Worm (Caenorhabditis elegans) whole organism, L1 larva: ENCODE measurements around the gene F09F9.3.

Source experiments
- C04F5.9 ChIP-seq: sonication (generic microtip); optimal IDR thresholded peaks from 2 replicates; lab custom pipeline; 2016; ENCODE audit warnings: missing genetic modification characterization, missing compliant biosample characterization
- C34B4.2 ChIP-seq: sonication (generic microtip); optimal IDR thresholded peaks from 2 replicates; lab custom pipeline; 2017; ENCODE audit warnings: mild to moderate bottlenecking, missing genetic modification characterization, missing compliant biosample characterization
- aha-1 ChIP-seq: fragments of 150-350 bp; optimal IDR thresholded peaks from 2 replicates; lab custom pipeline; 2014; ENCODE audit warnings: missing biosample characterization, missing genetic modification characterization
- ama-1 ChIP-seq: fragments of 150-350 bp; optimal IDR thresholded peaks from 2 replicates; lab custom pipeline; 2014
- blmp-1 ChIP-seq: fragments of 150-350 bp; optimal IDR thresholded peaks from 2 replicates; lab custom pipeline; 2014; ENCODE audit warnings: missing biosample characterization, missing genetic modification characterization
- ceh-63 ChIP-seq: fragments of 200-800 bp; sonication (Bioruptor generic); optimal IDR thresholded peaks from 2 replicates; lab custom pipeline; 2018; ENCODE audit warnings: mild to moderate bottlenecking, missing genetic modification characterization, missing compliant biosample characterization
- ceh-82 ChIP-seq, 3 experiments: fragments of 150-350 bp in 1 of 3; sonication (generic microtip) in 2 of 3; optimal IDR thresholded peaks; 2 replicates each; lab custom pipeline; 2014 to 2017; ENCODE audit warnings: missing biosample characterization in 3 of 3, missing genetic modification characterization in 3 of 3
- ceh-90 ChIP-seq: sonication (generic microtip); optimal IDR thresholded peaks from 2 replicates; lab custom pipeline; 2016; ENCODE audit warnings: missing genetic modification characterization, missing compliant biosample characterization
- dpl-1 ChIP-seq, 3 experiments: fragments of 150-350 bp in 2 of 3; sonication (generic microtip) in 1 of 3; optimal IDR thresholded peaks; 2 replicates each; lab custom pipeline; 2014 to 2017; ENCODE audit warnings: missing biosample characterization in 3 of 3, missing genetic modification characterization in 3 of 3, missing genetic modification reagents in 3 of 3
- efl-1 ChIP-seq, 4 experiments: fragments of 150-350 bp; optimal IDR thresholded peaks in 3 of 4; peaks in 1 of 4; 1 replicate in 1 of 4; 2 replicates in 3 of 4; lab custom pipeline; 2014; ENCODE audit warnings: missing biosample characterization in 2 of 4, missing genetic modification characterization in 2 of 4, missing genetic modification reagents in 2 of 4
- efl-3 ChIP-seq: fragments of 200-800 bp; sonication (Bioruptor generic); optimal IDR thresholded peaks from 2 replicates; lab custom pipeline; 2018; ENCODE audit warnings: mild to moderate bottlenecking, missing genetic modification characterization, missing compliant biosample characterization
- egl-13 ChIP-seq: sonication (generic microtip); optimal IDR thresholded peaks from 2 replicates; lab custom pipeline; 2016; ENCODE audit warnings: missing genotype, missing genetic modification reagents, missing genetic modification characterization, missing compliant biosample characterization
- egl-27 ChIP-seq, 2 experiments: fragments of 150-350 bp in 1 of 2; sonication (generic microtip); optimal IDR thresholded peaks; 3 replicates each; lab custom pipeline; 2017 to 2018; ENCODE audit warnings: missing biosample characterization in 2 of 2, missing genetic modification characterization in 2 of 2, missing genetic modification reagents in 2 of 2
- elt-3 ChIP-seq, 6 experiments: fragments of 150-350 bp in 1 of 6; sonication (generic microtip); optimal IDR thresholded peaks; 2 replicates each; lab custom pipeline; 2017 to 2018; ENCODE audit warnings: missing biosample characterization in 6 of 6, missing genetic modification characterization in 6 of 6, inconsistent platforms in 1 of 6
- grh-1 ChIP-seq: fragments of 200-800 bp; sonication (Bioruptor generic); IDR thresholded peaks from 2 replicates; pipeline ENCODE4 v1.3.6; 2022; ENCODE audit warnings: missing genetic modification reagents, missing genetic modification characterization, missing compliant biosample characterization
- hpl-2 ChIP-seq: fragments of 150-350 bp; optimal IDR thresholded peaks from 2 replicates; lab custom pipeline; 2014; ENCODE audit warnings: missing biosample characterization, missing genetic modification reagents, missing genetic modification characterization
- jun-1 ChIP-seq: fragments of 150-350 bp; optimal IDR thresholded peaks from 2 replicates; lab custom pipeline; 2014; ENCODE audit warnings: missing biosample characterization, missing genetic modification reagents, missing genetic modification characterization
- lin-14 ChIP-seq: fragments of 200-800 bp; sonication (Bioruptor generic); optimal IDR thresholded peaks from 2 replicates; lab custom pipeline; 2018; ENCODE audit warnings: mild to moderate bottlenecking, missing genetic modification characterization, moderate library complexity, missing compliant biosample characterization
- lin-15B ChIP-seq: fragments of 150-350 bp; sonication (generic microtip); optimal IDR thresholded peaks from 3 replicates; lab custom pipeline; 2014; ENCODE audit warnings: missing biosample characterization, missing genetic modification characterization
- lin-35 ChIP-seq, 2 experiments: fragments of 150-350 bp; optimal IDR thresholded peaks; 2 replicates each; lab custom pipeline; 2014; ENCODE audit warnings: missing biosample characterization in 2 of 2, missing genetic modification characterization in 2 of 2, missing genetic modification reagents in 2 of 2
- lir-3 ChIP-seq: sonication (generic microtip); optimal IDR thresholded peaks from 2 replicates; lab custom pipeline; 2016; ENCODE audit warnings: mild to moderate bottlenecking, missing genetic modification characterization, moderate library complexity, missing compliant biosample characterization; ENCODE audit not compliant: poor library complexity
- mab-9 ChIP-seq: fragments of 200-800 bp; sonication (Bioruptor generic); IDR thresholded peaks from 2 replicates; pipeline ENCODE4 v1.3.6; 2022; ENCODE audit warnings: missing genetic modification reagents, missing genetic modification characterization, missing compliant biosample characterization
- mep-1 ChIP-seq: fragments of 150-350 bp; optimal IDR thresholded peaks from 2 replicates; lab custom pipeline; 2014; ENCODE audit warnings: missing biosample characterization, missing genetic modification characterization
- nhr-11 ChIP-seq: fragments of 150-350 bp; optimal IDR thresholded peaks from 2 replicates; lab custom pipeline; 2014; ENCODE audit warnings: missing biosample characterization, missing genetic modification characterization
- nhr-19 ChIP-seq: fragments of 200-800 bp; sonication (Bioruptor generic); conservative IDR thresholded peaks from 2 replicates; pipeline ENCODE4 v1.3.6; 2022; ENCODE audit warnings: missing genetic modification characterization, missing compliant biosample characterization
- nhr-20 ChIP-seq: sonication (generic microtip); optimal IDR thresholded peaks from 2 replicates; lab custom pipeline; 2016; ENCODE audit warnings: mild to moderate bottlenecking, missing genetic modification characterization, missing compliant biosample characterization
- nhr-237 ChIP-seq: fragments of 150-350 bp; optimal IDR thresholded peaks from 2 replicates; lab custom pipeline; 2014; ENCODE audit warnings: missing biosample characterization, missing genetic modification characterization
- nhr-28 ChIP-seq: fragments of 150-350 bp; optimal IDR thresholded peaks from 2 replicates; lab custom pipeline; 2014; ENCODE audit warnings: missing biosample characterization, missing genetic modification characterization
- nhr-71 ChIP-seq: sonication (generic microtip); optimal IDR thresholded peaks from 2 replicates; lab custom pipeline; 2016; ENCODE audit warnings: mild to moderate bottlenecking, missing genetic modification characterization, moderate library complexity, missing compliant biosample characterization
- nhr-77 ChIP-seq: fragments of 150-350 bp; optimal IDR thresholded peaks from 2 replicates; lab custom pipeline; 2014; ENCODE audit warnings: missing biosample characterization, missing genetic modification characterization
- nhr-85 ChIP-seq: sonication (generic microtip); peaks from one replicate; lab custom pipeline; 2016; ENCODE audit warnings: missing genetic modification characterization, inconsistent platforms, missing compliant biosample characterization
- pqm-1 ChIP-seq: sonication (generic microtip); optimal IDR thresholded peaks from 3 replicates; lab custom pipeline; 2017; ENCODE audit warnings: missing biosample characterization, missing genetic modification characterization
- rnt-1 ChIP-seq: sonication (generic microtip); optimal IDR thresholded peaks from 2 replicates; lab custom pipeline; 2016; ENCODE audit warnings: mild to moderate bottlenecking, missing genetic modification characterization, moderate library complexity, missing compliant biosample characterization
- skn-1 ChIP-seq: fragments of 150-350 bp; optimal IDR thresholded peaks from 2 replicates; lab custom pipeline; 2014; ENCODE audit warnings: missing biosample characterization, missing genetic modification characterization
- snpc-4 ChIP-seq: fragments of 150-350 bp; optimal IDR thresholded peaks from 2 replicates; lab custom pipeline; 2014; ENCODE audit warnings: missing biosample characterization, missing genetic modification characterization
- snu-23 ChIP-seq: sonication (generic microtip); optimal IDR thresholded peaks from 2 replicates; lab custom pipeline; 2016; ENCODE audit warnings: missing genetic modification characterization, missing compliant biosample characterization
- sox-4 ChIP-seq: sonication (generic microtip); optimal IDR thresholded peaks from 2 replicates; lab custom pipeline; 2016; ENCODE audit warnings: missing genetic modification characterization, missing compliant biosample characterization
- sup-37 ChIP-seq: fragments of 200-800 bp; sonication (Bioruptor generic); optimal IDR thresholded peaks from 2 replicates; lab custom pipeline; 2018; ENCODE audit warnings: mild to moderate bottlenecking, missing genetic modification characterization, missing compliant biosample characterization
- tlp-1 ChIP-seq: fragments of 150-350 bp; optimal IDR thresholded peaks from 2 replicates; lab custom pipeline; 2014; ENCODE audit warnings: missing biosample characterization, missing genetic modification characterization
- xbp-1 ChIP-seq: sonication (generic microtip); optimal IDR thresholded peaks from 2 replicates; lab custom pipeline; 2016; ENCODE audit warnings: missing genetic modification characterization, missing compliant biosample characterization
- ztf-4 ChIP-seq: fragments of 150-350 bp; optimal IDR thresholded peaks from 2 replicates; lab custom pipeline; 2014; ENCODE audit warnings: missing biosample characterization, missing genetic modification characterization

F09F9.3 gene

ce11 chrX:4140755-4141417 is 20.1 kb upstream of the F09F9.3 start (continued):
- peak; percentile 49 for TF ChIP-seq mep-1 (tag; lab: Kevin White, UChicago)
- TF ChIP-seq ztf-4 (tag; lab: Kevin White, UChicago): peak; percentile 37
- TF ChIP-seq nhr-237: no peak
- peak; percentile 84 for TF ChIP-seq blmp-1 (tag; lab: Kevin White, UChicago)
- TF ChIP-seq ceh-90: no peak
- no peak for TF ChIP-seq nhr-28 (tag; lab: Kevin White, UChicago)
- TF ChIP-seq efl-1 (optimal IDR thresholded peaks at IDR 0.05; lab: Kevin White, UChicago): no peak
- TF ChIP-seq efl-1 (GFP tag; optimal IDR thresholded peaks at IDR 0.05 in 1 of 2; lab: Kevin White, UChicago): peak in 1 of 2 experiments; percentile 52
- no peak for TF ChIP-seq lir-3 (tag; lab: Kevin White, UChicago)
- TF ChIP-seq lin-15B (tag; lab: Kevin White, UChicago): no peak
- TF ChIP-seq, all 84 proteins: peak for 19

- TF ChIP-seq efl-1 (optimal IDR thresholded peaks at IDR 0.05; lab: Kevin White, UChicago): no peak
- TF ChIP-seq efl-1 (GFP tag; optimal IDR thresholded peaks at IDR 0.05 in 1 of 2; lab: Kevin White, UChicago): peak in 1 of 2 experiments; percentile 48
- peak in 1 of 6 experiments; percentile 73 for TF ChIP-seq elt-3 (tag; optimal IDR thresholded peaks at IDR 0.05; lab: Kevin White, UChicago)
- TF ChIP-seq aha-1 (tag; lab: Kevin White, UChicago): peak; percentile 34
- TF ChIP-seq nhr-71 (tag; lab: Kevin White, UChicago): peak; percentile 46
- no peak for TF ChIP-seq ceh-63 (GFP tag; lab: Kevin White, UChicago)
- TF ChIP-seq tlp-1: no peak
- TF ChIP-seq lin-14 (GFP tag; lab: Kevin White, UChicago): peak; percentile 33
- TF ChIP-seq pqm-1: no peak
- peak; percentile 34 for TF ChIP-seq nhr-20 (tag; lab: Kevin White, UChicago)
- peak; percentile 8 for TF ChIP-seq snu-23 (GFP tag; lab: Kevin White, UChicago)
- peak; percentile 63 for TF ChIP-seq nhr-85 (tag; lab: Kevin White, UChicago)
- TF ChIP-seq nhr-19: peak; percentile 29; the same call in 1 of the 2 replicates
- peak; percentile 42 for TF ChIP-seq rnt-1
- TF ChIP-seq blmp-1 (tag; lab: Kevin White, UChicago): peak; percentile 49
- no peak for TF ChIP-seq nhr-28 (tag; lab: Kevin White, UChicago)
- TF ChIP-seq lin-35 (GFP tag; optimal IDR thresholded peaks at IDR 0.05; lab: Kevin White, UChicago): peak in 1 of 2 experiments; percentile 30
- TF ChIP-seq egl-13 (tag; lab: Kevin White, UChicago): no peak
These were observed 19.0 kb upstream of the F09F9.3 start, which contains the start of gene ZK470.4 for ce11 chrX:4139593-4140565. ZK470.4 (minus strand) TSS chrX:4139767.

DNA sequence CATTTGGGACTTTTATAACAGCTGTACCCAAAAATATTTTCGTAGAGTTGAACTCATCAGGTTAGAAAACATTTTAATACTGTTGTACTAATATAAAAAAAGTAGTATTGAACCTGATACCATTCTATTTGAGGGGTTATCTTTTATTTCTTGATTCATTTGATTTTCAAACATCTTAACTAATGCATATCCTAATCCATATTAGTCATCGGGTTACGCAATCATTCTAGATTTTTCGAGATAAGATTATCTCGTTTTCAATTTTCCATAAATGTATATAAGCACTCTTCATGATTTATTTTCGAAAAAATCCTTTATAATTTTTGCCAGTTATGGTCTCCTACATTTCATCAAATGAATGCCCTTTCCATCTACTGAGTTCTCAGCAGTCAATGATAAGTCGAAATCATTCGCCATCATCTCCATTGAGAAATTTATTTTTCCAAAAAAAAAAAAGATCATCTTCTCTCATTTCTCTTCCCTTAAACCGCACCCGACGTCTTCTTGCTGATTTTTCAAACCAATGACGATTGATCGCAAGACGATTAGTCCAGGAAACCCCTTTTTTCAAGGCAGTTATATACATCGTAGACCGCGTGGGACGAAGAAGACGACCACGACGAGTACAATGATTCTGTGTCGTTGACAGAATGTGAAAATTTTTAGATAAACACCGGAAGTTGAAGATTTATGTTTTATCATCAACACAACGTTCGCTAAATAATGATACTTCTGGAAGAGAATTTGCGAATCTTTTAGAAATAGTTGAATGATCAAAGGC is 17.8 kb upstream of the F09F9.3 start:
- TF ChIP-seq ceh-82 (tag; optimal IDR thresholded peaks at IDR 0.05; lab: Kevin White, UChicago) (no peak), ztf-4 (tag; lab: Kevin White, UChicago) (no peak), tlp-1 (no peak), C04F5.9 (tag; lab: Kevin White, UChicago) (no peak), sox-4 (tag; lab: Kevin White, UChicago) (no peak), snpc-4 (no peak), mep-1 (tag; lab: Kevin White, UChicago) (peak; percentile 19), lin-35 (GFP tag; optimal IDR thresholded peaks at IDR 0.05; lab: Kevin White, UChicago) (no peak), xbp-1 (tag; lab: Kevin White, UChicago) (no peak), sup-37 (no peak), hpl-2 (GFP tag; lab: Kevin White, UChicago) (no peak), grh-1 (no peak), jun-1 (no peak), lin-15B (tag; lab: Kevin White, UChicago) (no peak), efl-3 (no peak), blmp-1 (tag; lab: Kevin White, UChicago) (peak; percentile 69), nhr-71 (tag; lab: Kevin White, UChicago) (peak; percentile 52), egl-27 (tag; optimal IDR thresholded peaks at IDR 0.05; lab: Kevin White, UChicago) (no peak), nhr-77 (tag; lab: Kevin White, UChicago) (no peak), ama-1 (lab: Kevin White, UChicago) (no peak), mab-9 (GFP tag; lab: Robert Waterston, UW) (no peak), ceh-63 (GFP tag; lab: Kevin White, UChicago) (no peak), lir-3 (tag; lab: Kevin White, UChicago) (no peak), C34B4.2 (tag; lab: Kevin White, UChicago) (no peak), dpl-1 (GFP tag; optimal IDR thresholded peaks at IDR 0.05; lab: Kevin White, UChicago) (no peak), skn-1 (no peak), nhr-11 (tag; lab: Kevin White, UChicago) (no peak), aha-1 (tag; lab: Kevin White, UChicago) (no peak), elt-3 (tag; optimal IDR thresholded peaks at IDR 0.05; lab: Kevin White, UChicago) (no peak)
